Worm (Caenorhabditis elegans) whole organism, L4/young adult: ENCODE results near the gene C49G7.13.

Experiments
- W03F9.2 ChIP-seq: fragments of 150-350 bp; optimal IDR thresholded peaks from 2 replicates; lab custom pipeline; 2014; ENCODE audit warnings: missing biosample characterization, missing genetic modification characterization
- dao-5 ChIP-seq: sonication (generic microtip); optimal IDR thresholded peaks from 2 replicates; lab custom pipeline; 2016; ENCODE audit warnings: missing genotype, missing genetic modification characterization, moderate library complexity, missing compliant biosample characterization
- him-1 ChIP-seq: sonication (generic microtip); optimal IDR thresholded peaks from 2 replicates; lab custom pipeline; 2016; ENCODE audit warnings: missing genotype, missing genetic modification reagents, missing genetic modification characterization, missing compliant biosample characterization

DNA sequence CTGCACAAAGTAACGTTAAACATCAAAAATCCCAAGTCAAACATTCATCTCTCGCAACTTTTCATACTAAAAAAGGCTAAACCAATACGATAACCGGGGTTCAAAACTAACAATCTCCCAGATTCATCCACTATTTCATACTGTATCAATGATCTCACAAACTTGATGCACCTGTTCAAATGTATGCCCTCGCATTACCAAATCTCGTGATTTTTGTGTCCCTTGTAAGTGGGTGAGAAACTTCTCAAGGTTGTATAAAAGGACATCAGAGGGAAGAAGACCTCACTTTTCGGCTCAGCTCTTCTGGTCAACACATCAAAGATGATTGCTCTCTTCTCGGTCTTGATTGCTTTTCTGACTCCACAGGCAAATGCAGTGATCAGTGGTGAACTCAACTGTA, 7.7 kb downstream of the C49G7.13 start, which contains the start of gene phat-3:
- no peak for TF ChIP-seq W03F9.2 (tag; lab: Kevin White, UChicago)
- TF ChIP-seq dao-5: no peak
- TF ChIP-seq him-1: no peak
